Worm (Caenorhabditis elegans) whole organism, midembryonic: ENCODE measurements around the gene Y59H11AR.4.

ENCODE experiments used
- T22C8.4 ChIP-seq: fragments of 200-800 bp; sonication (Bioruptor generic); IDR thresholded peaks from 2 replicates; pipeline ENCODE4 v1.3.6; 2022; ENCODE audit warnings: missing genetic modification characterization, missing compliant biosample characterization
- cog-1 ChIP-seq: sonication (generic microtip); optimal IDR thresholded peaks from 2 replicates; lab custom pipeline; 2016; ENCODE audit warnings: missing genetic modification characterization, missing compliant biosample characterization
- flt-1 ChIP-seq: fragments of 200-800 bp; sonication (Bioruptor generic); IDR thresholded peaks from 2 replicates; pipeline ENCODE4 v1.3.6; 2022; ENCODE audit warnings: missing genetic modification characterization, missing compliant biosample characterization
- klf-2 ChIP-seq: fragments of 200-800 bp; sonication (Bioruptor generic); conservative IDR thresholded peaks from 2 replicates; pipeline ENCODE4 v1.3.6; 2022; ENCODE audit warnings: missing genetic modification reagents, missing genetic modification characterization, missing compliant biosample characterization
- med-1 ChIP-seq: sonication (generic microtip); optimal IDR thresholded peaks from 2 replicates; lab custom pipeline; 2017; ENCODE audit warnings: missing genetic modification characterization, mild to moderate bottlenecking, missing compliant biosample characterization, antibody characterized with exemption, missing genetic modification reagents; ENCODE audit not compliant: insufficient read depth
- ref-1 ChIP-seq: fragments of 200-800 bp; sonication (Bioruptor generic); conservative IDR thresholded peaks from 2 replicates; pipeline ENCODE4 v1.3.6; 2022; ENCODE audit warnings: missing genetic modification reagents, missing genetic modification characterization, missing compliant biosample characterization
- tab-1 ChIP-seq: fragments of 200-800 bp; sonication (Bioruptor generic); IDR thresholded peaks from 2 replicates; pipeline ENCODE4 v1.3.6; 2022; ENCODE audit warnings: missing genetic modification characterization, missing compliant biosample characterization
- ztf-23 ChIP-seq: fragments of 200-800 bp; sonication (Bioruptor generic); IDR thresholded peaks from 2 replicates; pipeline ENCODE4 v1.3.6; 2022; ENCODE audit warnings: missing genetic modification reagents, missing genetic modification characterization, missing compliant biosample characterization
- ztf-29 ChIP-seq: fragments of 200-800 bp; sonication (Bioruptor generic); IDR thresholded peaks from 2 replicates; pipeline ENCODE4 v1.3.6; 2022; ENCODE audit warnings: missing genetic modification reagents, missing genetic modification characterization, missing compliant biosample characterization

The Y59H11AR.4 gene

DNA sequence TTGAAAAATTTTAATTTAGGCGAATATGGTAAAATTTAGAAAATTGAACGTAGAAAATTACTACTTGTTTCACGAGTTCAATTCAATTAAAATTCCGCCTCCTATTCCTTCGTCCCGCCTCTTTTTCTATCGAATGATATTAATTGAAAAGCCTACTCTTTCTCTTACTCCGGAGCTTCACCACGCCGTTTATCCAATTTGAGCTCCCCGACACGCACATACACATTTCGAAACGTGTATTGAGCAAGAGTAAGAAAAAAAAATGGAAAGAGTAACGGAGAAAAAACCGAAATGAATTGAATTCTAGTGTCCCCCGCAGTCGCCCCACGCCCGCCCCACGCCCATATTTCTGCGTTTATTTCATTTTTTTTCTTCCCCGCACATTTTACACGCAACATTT lies 25.7 kb upstream of the Y59H11AR.4 start:
- TF ChIP-seq klf-2 (GFP tag; lab: Robert Waterston, UW): no peak
- no peak for TF ChIP-seq tab-1 (GFP tag; lab: Robert Waterston, UW)
- no peak for TF ChIP-seq ref-1
- TF ChIP-seq T22C8.4 (GFP tag; lab: Robert Waterston, UW): no peak
- TF ChIP-seq ztf-23 (GFP tag; lab: Robert Waterston, UW): no peak
- no peak for TF ChIP-seq cog-1 (tag; lab: Kevin White, UChicago)
- no peak for TF ChIP-seq ztf-29 (GFP tag; lab: Robert Waterston, UW)
- no peak for TF ChIP-seq med-1 (GFP tag; lab: Kevin White, UChicago)
- TF ChIP-seq flt-1: no peak

ce11 chrIV:8625730-8626129 lies 25.2 kb upstream of the Y59H11AR.4 start:
- TF ChIP-seq T22C8.4 (GFP tag; lab: Robert Waterston, UW): no peak
- TF ChIP-seq ztf-29 (GFP tag; lab: Robert Waterston, UW): no peak
- TF ChIP-seq med-1 (GFP tag; lab: Kevin White, UChicago): no peak
- no peak for TF ChIP-seq ref-1
- TF ChIP-seq ztf-23 (GFP tag; lab: Robert Waterston, UW): no peak
- TF ChIP-seq tab-1 (GFP tag; lab: Robert Waterston, UW): no peak
- no peak for TF ChIP-seq flt-1
- TF ChIP-seq cog-1 (tag; lab: Kevin White, UChicago): no peak

DNA sequence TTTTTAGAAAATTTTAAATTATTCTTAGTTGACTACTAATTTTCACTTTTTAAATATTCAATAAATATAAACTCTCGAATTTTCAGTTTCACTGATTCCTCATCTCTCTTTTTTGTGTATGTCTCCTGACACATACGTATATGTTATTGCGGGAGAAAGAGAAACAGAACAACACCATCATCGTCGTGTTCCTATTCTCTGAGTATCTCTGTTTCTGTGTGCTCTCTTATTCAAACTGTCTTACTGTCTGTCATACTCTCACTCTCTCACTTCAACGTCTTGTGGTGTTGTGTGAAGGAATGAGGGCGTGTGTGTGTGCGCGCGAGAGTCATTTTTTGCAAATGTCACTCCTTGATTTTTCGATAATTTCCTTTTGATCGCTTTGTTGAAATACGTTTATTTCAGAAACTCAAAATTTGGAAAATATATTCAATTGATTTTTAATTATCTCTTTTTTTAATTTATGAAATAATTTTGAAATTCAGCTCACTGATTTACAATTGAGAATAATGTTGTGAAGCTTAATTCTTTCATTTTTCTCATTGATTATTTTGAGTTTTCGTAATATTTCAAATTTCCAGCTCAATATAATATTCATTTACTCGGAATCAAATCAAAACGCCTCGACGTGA lies 19.7 kb upstream of the Y59H11AR.4 start, which contains the start of gene lin-49:
Gene lin-49, plus strand, starts transcription at position 582 of the 632 bp plus-strand sequence.
- TF ChIP-seq tab-1 (GFP tag; lab: Robert Waterston, UW) (no peak), med-1 (GFP tag; lab: Kevin White, UChicago) (no peak), ref-1 (no peak), cog-1 (tag; lab: Kevin White, UChicago) (peak; percentile 43)

DNA sequence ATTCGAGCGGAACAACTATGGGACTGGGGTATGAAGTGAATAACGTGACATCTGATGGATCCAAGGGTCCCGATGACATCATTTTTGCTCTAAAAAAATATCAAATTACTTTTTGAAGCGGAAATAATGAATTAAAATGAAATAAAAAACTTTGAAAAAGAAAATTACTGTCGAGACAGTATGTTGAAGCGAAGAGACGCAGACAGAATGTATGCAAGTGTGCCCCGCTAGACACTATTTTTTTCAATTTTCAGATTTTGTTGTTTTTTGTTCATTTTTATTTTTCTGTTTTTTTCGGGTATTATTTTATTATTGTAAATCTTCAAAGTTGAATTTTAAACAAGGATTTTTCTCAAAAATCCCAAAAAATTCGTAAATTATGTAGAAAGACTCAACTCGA lies 18.1 kb upstream of the Y59H11AR.4 start, which contains the start of gene F42A9.8:
Gene F42A9.8, minus strand, starts transcription at position 88 of the 400 bp plus-strand sequence.
- TF ChIP-seq T22C8.4 (GFP tag; lab: Robert Waterston, UW) (no peak), med-1 (GFP tag; lab: Kevin White, UChicago) (no peak), klf-2 (GFP tag; lab: Robert Waterston, UW) (no peak), flt-1 (no peak)

- TF ChIP-seq tab-1 (GFP tag; lab: Robert Waterston, UW) (no peak), ztf-23 (GFP tag; lab: Robert Waterston, UW) (no peak), ref-1 (no peak)
These were observed 16.5 kb upstream of the Y59H11AR.4 start, which contains the start of the genes F42A9.7 and F42A9.3 for ce11 chrIV:8617047-8617446. F42A9.7 (minus strand) TSS chrIV:8617147. F42A9.3 (plus strand) TSS chrIV:8617260.

ce11 chrIV:8615314-8615713 lies 14.8 kb upstream of the Y59H11AR.4 start:
- TF ChIP-seq ztf-23 (GFP tag; lab: Robert Waterston, UW): no peak
- TF ChIP-seq klf-2 (GFP tag; lab: Robert Waterston, UW): no peak
- no peak for TF ChIP-seq med-1 (GFP tag; lab: Kevin White, UChicago)
- TF ChIP-seq ref-1: no peak
- no peak for TF ChIP-seq cog-1 (tag; lab: Kevin White, UChicago)
- no peak for TF ChIP-seq flt-1
- no peak for TF ChIP-seq T22C8.4 (GFP tag; lab: Robert Waterston, UW)
- TF ChIP-seq ztf-29 (GFP tag; lab: Robert Waterston, UW): no peak
- TF ChIP-seq tab-1 (GFP tag; lab: Robert Waterston, UW): no peak

DNA sequence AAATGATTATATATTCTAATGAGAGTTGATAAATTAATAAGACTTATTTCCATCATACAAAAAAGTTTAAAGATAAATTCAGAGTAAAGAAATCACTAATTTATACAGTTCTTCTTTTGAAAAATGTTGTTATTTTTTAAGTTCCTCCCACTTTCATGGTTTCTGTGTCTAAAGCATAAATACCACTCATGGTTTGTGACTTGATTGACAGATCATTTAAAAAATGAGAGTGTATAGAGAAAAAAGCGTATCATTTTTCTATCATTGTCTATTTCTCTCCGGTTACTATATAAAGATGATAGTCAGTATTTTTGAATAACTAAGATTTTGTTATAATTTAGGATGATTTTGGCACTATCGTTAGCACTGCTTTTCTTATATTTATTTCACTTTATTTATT lies 14.1 kb upstream of the Y59H11AR.4 start, which contains the start of gene cyp-33E3:
Gene cyp-33E3, plus strand, starts transcription at position 316 of the 400 bp plus-strand sequence.
- TF ChIP-seq ztf-23 (GFP tag; lab: Robert Waterston, UW) (no peak), tab-1 (GFP tag; lab: Robert Waterston, UW) (no peak), ztf-29 (GFP tag; lab: Robert Waterston, UW) (no peak), T22C8.4 (GFP tag; lab: Robert Waterston, UW) (no peak), klf-2 (GFP tag; lab: Robert Waterston, UW) (no peak), flt-1 (no peak), med-1 (GFP tag; lab: Kevin White, UChicago) (no peak), cog-1 (tag; lab: Kevin White, UChicago) (no peak), ref-1 (no peak)

ce11 chrIV:8611886-8612542 lies 11.5 kb upstream of the Y59H11AR.4 start, which contains the start of the genes F42A9.17 and cyp-33E2:
F42A9.17 (minus strand) TSS chrIV:8611936.
cyp-33E2 (plus strand) TSS chrIV:8612334.
- TF ChIP-seq med-1 (GFP tag; lab: Kevin White, UChicago) (no peak), flt-1 (no peak), T22C8.4 (GFP tag; lab: Robert Waterston, UW) (no peak), ref-1 (no peak), klf-2 (GFP tag; lab: Robert Waterston, UW) (no peak), tab-1 (GFP tag; lab: Robert Waterston, UW) (no peak), cog-1 (tag; lab: Kevin White, UChicago) (no peak), ztf-29 (GFP tag; lab: Robert Waterston, UW) (no peak), ztf-23 (GFP tag; lab: Robert Waterston, UW) (no peak)

ce11 chrIV:8608934-8609333 lies 8.4 kb upstream of the Y59H11AR.4 start, which contains the start of gene F42A9.6:
F42A9.6 (plus strand) TSS chrIV:8609234.
- TF ChIP-seq klf-2 (GFP tag; lab: Robert Waterston, UW): no peak
- TF ChIP-seq ref-1: no peak
- no peak for TF ChIP-seq tab-1 (GFP tag; lab: Robert Waterston, UW)
- TF ChIP-seq ztf-23 (GFP tag; lab: Robert Waterston, UW): no peak
- no peak for TF ChIP-seq ztf-29 (GFP tag; lab: Robert Waterston, UW)
- TF ChIP-seq flt-1: no peak
- no peak for TF ChIP-seq T22C8.4 (GFP tag; lab: Robert Waterston, UW)
- no peak for TF ChIP-seq med-1 (GFP tag; lab: Kevin White, UChicago)
- TF ChIP-seq cog-1 (tag; lab: Kevin White, UChicago): no peak
